Worm (Caenorhabditis elegans) whole organism, L1 larva: ENCODE measurements around the gene sre-53.

Experiments used
- jun-1 ChIP-seq: fragments of 150-350 bp; optimal IDR thresholded peaks from 2 replicates; lab custom pipeline; 2014; ENCODE audit warnings: missing biosample characterization, missing genetic modification reagents, missing genetic modification characterization
- lir-3 ChIP-seq: sonication (generic microtip); optimal IDR thresholded peaks from 2 replicates; lab custom pipeline; 2016; ENCODE audit warnings: mild to moderate bottlenecking, missing genetic modification characterization, moderate library complexity, missing compliant biosample characterization; ENCODE audit not compliant: poor library complexity
- nhr-237 ChIP-seq: fragments of 150-350 bp; optimal IDR thresholded peaks from 2 replicates; lab custom pipeline; 2014; ENCODE audit warnings: missing biosample characterization, missing genetic modification characterization
- snpc-4 ChIP-seq: fragments of 150-350 bp; optimal IDR thresholded peaks from 2 replicates; lab custom pipeline; 2014; ENCODE audit warnings: missing biosample characterization, missing genetic modification characterization
- unc-62 ChIP-seq: fragments of 150-350 bp; optimal IDR thresholded peaks from 2 replicates; lab custom pipeline; 2014; ENCODE audit warnings: missing biosample characterization, missing genetic modification reagents, missing genetic modification characterization

ce11 chrII:12353816-12354215, 30.6 kb upstream of the sre-53 start:
- TF ChIP-seq unc-62 (no peak), nhr-237 (no peak), lir-3 (tag; lab: Kevin White, UChicago) (no peak), jun-1 (tag; lab: Kevin White, UChicago) (no peak), snpc-4 (tag; lab: Kevin White, UChicago) (no peak)
